Worm (Caenorhabditis elegans) whole organism, early embryonic: ENCODE results near the gene ttr-3.

Experiments used
- B0310.2 ChIP-seq: sonication (generic microtip); optimal IDR thresholded peaks from 2 replicates; lab custom pipeline; 2016; ENCODE audit warnings: mild to moderate bottlenecking, missing genetic modification characterization, missing compliant biosample characterization
- F13C5.2 ChIP-seq: sonication (generic microtip); optimal IDR thresholded peaks from 2 replicates; lab custom pipeline; 2017; ENCODE audit warnings: mild to moderate bottlenecking, missing genetic modification characterization, inconsistent platforms, missing compliant biosample characterization
- aly-1 ChIP-seq: sonication (generic microtip); optimal IDR thresholded peaks from 2 replicates; lab custom pipeline; 2016; ENCODE audit warnings: missing genetic modification characterization, missing compliant biosample characterization
- ama-1 ChIP-seq: fragments of 150-350 bp; optimal IDR thresholded peaks from 2 replicates; lab custom pipeline; 2014
- ceh-13 ChIP-seq: fragments of 200-800 bp; sonication (Bioruptor generic); optimal IDR thresholded peaks from 2 replicates; lab custom pipeline; 2018; ENCODE audit warnings: mild to moderate bottlenecking, missing genetic modification characterization, missing compliant biosample characterization
- ceh-36 ChIP-seq: sonication (generic microtip); optimal IDR thresholded peaks from 2 replicates; lab custom pipeline; 2016; ENCODE audit warnings: missing genetic modification characterization, inconsistent platforms, missing compliant biosample characterization
- ets-7 ChIP-seq: sonication (generic microtip); optimal IDR thresholded peaks from 2 replicates; lab custom pipeline; 2016; ENCODE audit warnings: missing genotype, missing genetic modification characterization, missing compliant biosample characterization
- flt-1 ChIP-seq: fragments of 200-800 bp; sonication (Bioruptor generic); IDR thresholded peaks from 2 replicates; pipeline ENCODE4 v1.3.6; 2022; ENCODE audit warnings: missing genetic modification characterization, missing compliant biosample characterization
- hmbx-1 ChIP-seq: sonication (generic microtip); optimal IDR thresholded peaks from 2 replicates; lab custom pipeline; 2016; ENCODE audit warnings: mild to moderate bottlenecking, missing genetic modification characterization, missing compliant biosample characterization
- hmg-4 ChIP-seq: fragments of 200-800 bp; sonication (Bioruptor generic); optimal IDR thresholded peaks from 2 replicates; lab custom pipeline; 2018; ENCODE audit warnings: mild to moderate bottlenecking, missing genetic modification characterization, missing compliant biosample characterization
- hnd-1 ChIP-seq: sonication (generic microtip); optimal IDR thresholded peaks from 2 replicates; lab custom pipeline; 2016; ENCODE audit warnings: missing genetic modification characterization, missing compliant biosample characterization
- pes-1 ChIP-seq: fragments of 200-800 bp; sonication (Bioruptor generic); IDR thresholded peaks from 2 replicates; pipeline ENCODE4 v1.3.6; 2022; ENCODE audit warnings: missing genetic modification reagents, missing genetic modification characterization, missing compliant biosample characterization
- scrt-1 ChIP-seq: fragments of 200-800 bp; sonication (Bioruptor generic); IDR thresholded peaks from 2 replicates; pipeline ENCODE4 v1.3.6; 2022; ENCODE audit warnings: missing genetic modification characterization, missing compliant biosample characterization
- sea-1 ChIP-seq: fragments of 200-800 bp; sonication (Bioruptor generic); conservative IDR thresholded peaks from 2 replicates; pipeline ENCODE4 v1.3.6; 2022; ENCODE audit warnings: missing genetic modification characterization, missing compliant biosample characterization
- tbx-11 ChIP-seq: fragments of 200-800 bp; sonication (Bioruptor generic); IDR thresholded peaks from 2 replicates; pipeline ENCODE4 v1.3.6; 2022; ENCODE audit warnings: missing genetic modification characterization, missing compliant biosample characterization
- tbx-37 ChIP-seq: fragments of 200-800 bp; sonication (Bioruptor generic); conservative IDR thresholded peaks from 2 replicates; pipeline ENCODE4 v1.3.6; 2022; ENCODE audit warnings: missing genetic modification reagents, missing genetic modification characterization, missing compliant biosample characterization
- tra-4 ChIP-seq: sonication (generic microtip); optimal IDR thresholded peaks from 2 replicates; lab custom pipeline; 2017; ENCODE audit warnings: missing genetic modification characterization, missing compliant biosample characterization

ttr-3 gene

DNA sequence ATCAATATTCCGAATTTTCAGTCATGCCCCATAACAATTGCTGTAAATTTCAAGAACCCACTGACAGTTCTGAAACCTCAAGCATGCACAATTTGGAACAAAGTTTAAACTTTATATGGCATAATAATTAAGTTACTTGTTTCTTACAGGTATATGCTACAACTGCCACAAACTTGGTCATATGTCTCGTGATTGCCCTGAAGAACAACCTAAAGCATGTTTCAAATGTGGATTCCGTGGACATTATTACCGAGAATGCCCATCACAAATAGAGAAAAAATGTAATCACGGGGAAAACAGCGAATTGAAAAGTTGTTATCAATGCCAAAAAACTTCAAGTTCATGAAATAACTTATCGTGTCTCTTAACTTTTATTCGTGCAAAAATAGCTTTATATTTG is 13.6 kb downstream of the ttr-3 start:
- no peak for TF ChIP-seq flt-1 (GFP tag; lab: Robert Waterston, UW)
- TF ChIP-seq ceh-36 (tag; lab: Kevin White, UChicago), result no peak
- no peak for TF ChIP-seq tra-4 (tag; lab: Kevin White, UChicago)
- TF ChIP-seq F13C5.2 (tag; lab: Kevin White, UChicago), result no peak
- no peak for TF ChIP-seq ets-7 (tag; lab: Kevin White, UChicago)
- no peak for TF ChIP-seq B0310.2 (tag; lab: Kevin White, UChicago)
- no peak for TF ChIP-seq hmg-4 (GFP tag; lab: Kevin White, UChicago)
- TF ChIP-seq pes-1 (GFP tag; lab: Robert Waterston, UW), result no peak
- TF ChIP-seq ama-1 (lab: Kevin White, UChicago), result no peak
- TF ChIP-seq sea-1 (GFP tag; lab: Robert Waterston, UW), result no peak
- no peak for TF ChIP-seq scrt-1 (GFP tag; lab: Robert Waterston, UW)
- no peak for TF ChIP-seq tbx-37 (GFP tag; lab: Robert Waterston, UW)

- TF ChIP-seq scrt-1 (GFP tag; lab: Robert Waterston, UW) (no peak), hmg-4 (GFP tag; lab: Kevin White, UChicago) (no peak), ceh-13 (GFP tag; lab: Kevin White, UChicago) (no peak)
These were observed 14.0 kb downstream of the ttr-3 start for ce11 chrIII:9912501-9912900.

DNA sequence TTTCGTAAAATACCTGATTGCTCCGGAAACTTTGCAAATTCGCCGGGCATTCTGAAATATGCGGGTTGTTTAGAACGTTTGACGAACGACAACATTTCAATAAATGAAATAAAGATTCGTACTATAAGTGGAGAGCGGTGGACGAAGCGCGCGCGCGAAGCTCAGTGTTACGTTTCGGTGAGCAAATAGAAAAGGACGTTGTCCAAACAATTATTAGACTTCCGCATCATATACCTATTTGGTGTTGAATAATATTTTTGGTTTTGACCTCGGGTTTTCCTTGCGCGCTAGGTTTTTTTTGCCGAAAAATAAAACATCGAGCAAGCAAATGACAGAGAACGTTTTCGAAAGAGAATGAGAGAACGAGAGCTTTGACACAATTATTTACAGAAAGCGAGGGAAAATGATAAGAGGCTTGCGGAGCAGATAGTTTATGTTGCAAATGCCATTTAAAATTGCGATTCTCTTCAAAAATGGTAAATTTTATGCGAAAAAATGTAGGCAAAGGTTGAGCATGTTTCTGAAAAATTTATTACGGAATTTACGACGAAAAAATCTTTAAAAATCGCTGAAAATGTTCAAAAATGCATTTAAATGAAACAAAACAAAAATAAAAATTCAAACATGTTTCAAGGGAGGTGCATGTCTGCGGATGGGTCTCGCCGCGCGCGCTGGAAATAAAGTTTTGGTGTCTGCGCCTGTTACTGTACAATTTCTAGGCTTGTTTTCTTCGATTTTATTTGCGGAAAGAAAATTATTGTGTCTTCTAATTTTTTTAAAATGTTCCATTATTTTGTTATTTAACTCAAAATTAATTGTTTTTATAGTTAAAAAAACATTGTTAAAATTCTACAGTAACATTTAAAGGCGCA is 15.7 kb downstream of the ttr-3 start, which contains the start of the genes cyld-1 and F40F12.9:
TSS of gene cyld-1 (minus strand) at position 51 of the 872 bp plus-strand sequence.
TSS of gene F40F12.9 (plus strand) at position 721 of the 872 bp plus-strand sequence.
- TF ChIP-seq pes-1 (GFP tag; lab: Robert Waterston, UW) (no peak), tbx-37 (GFP tag; lab: Robert Waterston, UW) (no peak), ama-1 (lab: Kevin White, UChicago) (no peak), sea-1 (GFP tag; lab: Robert Waterston, UW) (no peak), hmg-4 (GFP tag; lab: Kevin White, UChicago) (no peak), ets-7 (tag; lab: Kevin White, UChicago) (no peak), ceh-36 (tag; lab: Kevin White, UChicago) (no peak), ceh-13 (GFP tag; lab: Kevin White, UChicago) (no peak), scrt-1 (GFP tag; lab: Robert Waterston, UW) (no peak), hmbx-1 (no peak), B0310.2 (tag; lab: Kevin White, UChicago) (no peak)

DNA sequence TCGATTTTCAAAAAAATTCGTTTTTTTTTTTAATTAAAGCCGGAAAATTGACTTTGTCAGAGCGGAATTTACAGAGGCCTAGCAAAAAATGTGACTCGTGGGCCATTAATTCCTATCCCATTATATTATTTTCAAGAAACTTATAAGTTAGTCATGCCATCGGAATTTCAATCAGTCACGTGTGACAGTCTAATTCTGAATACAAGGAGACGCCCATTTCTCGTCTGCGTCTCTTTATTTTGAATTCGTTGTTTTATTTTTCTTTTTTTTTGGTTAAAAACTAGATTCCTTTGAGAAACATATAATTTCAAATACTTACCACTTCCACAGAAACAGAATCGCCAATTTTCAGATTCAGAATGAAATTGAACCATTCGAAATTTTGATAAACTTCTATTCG is 17.8 kb downstream of the ttr-3 start:
- no peak for TF ChIP-seq flt-1 (GFP tag; lab: Robert Waterston, UW)
- TF ChIP-seq F13C5.2 (tag; lab: Kevin White, UChicago), result no peak
- TF ChIP-seq hmg-4 (GFP tag; lab: Kevin White, UChicago), result no peak
- no peak for TF ChIP-seq ceh-36 (tag; lab: Kevin White, UChicago)
- TF ChIP-seq tbx-11 (GFP tag; lab: Robert Waterston, UW), result no peak
- no peak for TF ChIP-seq tbx-37 (GFP tag; lab: Robert Waterston, UW)
- no peak for TF ChIP-seq tra-4 (tag; lab: Kevin White, UChicago)
- no peak for TF ChIP-seq ets-7 (tag; lab: Kevin White, UChicago)
- no peak for TF ChIP-seq scrt-1 (GFP tag; lab: Robert Waterston, UW)
- no peak for TF ChIP-seq sea-1 (GFP tag; lab: Robert Waterston, UW)
- TF ChIP-seq pes-1 (GFP tag; lab: Robert Waterston, UW), result no peak
- no peak for TF ChIP-seq hmbx-1
- no peak for TF ChIP-seq hnd-1 (tag; lab: Kevin White, UChicago)
- no peak for TF ChIP-seq aly-1 (tag; lab: Kevin White, UChicago)
- no peak for TF ChIP-seq ama-1 (lab: Kevin White, UChicago)
- no peak for TF ChIP-seq ceh-13 (GFP tag; lab: Kevin White, UChicago)
- TF ChIP-seq B0310.2 (tag; lab: Kevin White, UChicago), result no peak

DNA sequence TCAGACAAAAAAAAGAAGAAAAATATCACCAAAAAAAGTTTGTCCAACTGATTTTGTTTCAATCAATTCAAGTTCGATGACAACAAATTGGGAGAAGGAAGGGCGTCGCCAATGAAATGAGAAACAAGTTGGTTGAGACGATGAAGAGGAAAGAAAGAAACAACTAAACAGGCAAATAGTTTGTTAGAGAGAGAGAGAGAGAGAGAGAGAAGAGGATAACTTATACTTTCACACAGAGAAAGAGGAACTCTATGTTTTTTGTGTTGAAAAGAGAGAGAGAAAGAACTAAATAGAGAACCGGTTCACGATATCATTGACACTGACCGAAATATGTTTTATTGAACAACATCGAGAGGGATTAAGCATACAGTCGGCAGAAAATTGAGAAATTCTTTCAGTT is 19.0 kb downstream of the ttr-3 start:
- no peak for TF ChIP-seq tbx-37 (GFP tag; lab: Robert Waterston, UW)
- TF ChIP-seq ama-1 (lab: Kevin White, UChicago), result no peak
- no peak for TF ChIP-seq aly-1 (tag; lab: Kevin White, UChicago)

- no peak for TF ChIP-seq tbx-37 (GFP tag; lab: Robert Waterston, UW)
- no peak for TF ChIP-seq hmbx-1
- TF ChIP-seq tra-4 (tag; lab: Kevin White, UChicago), result no peak
- TF ChIP-seq B0310.2 (tag; lab: Kevin White, UChicago), result no peak
- TF ChIP-seq aly-1 (tag; lab: Kevin White, UChicago), result no peak
- no peak for TF ChIP-seq sea-1 (GFP tag; lab: Robert Waterston, UW)
- no peak for TF ChIP-seq ama-1 (lab: Kevin White, UChicago)
- TF ChIP-seq pes-1 (GFP tag; lab: Robert Waterston, UW), result no peak
- TF ChIP-seq hmg-4 (GFP tag; lab: Kevin White, UChicago), result no peak
These were observed 21.2 kb downstream of the ttr-3 start for ce11 chrIII:9905307-9905706.

DNA sequence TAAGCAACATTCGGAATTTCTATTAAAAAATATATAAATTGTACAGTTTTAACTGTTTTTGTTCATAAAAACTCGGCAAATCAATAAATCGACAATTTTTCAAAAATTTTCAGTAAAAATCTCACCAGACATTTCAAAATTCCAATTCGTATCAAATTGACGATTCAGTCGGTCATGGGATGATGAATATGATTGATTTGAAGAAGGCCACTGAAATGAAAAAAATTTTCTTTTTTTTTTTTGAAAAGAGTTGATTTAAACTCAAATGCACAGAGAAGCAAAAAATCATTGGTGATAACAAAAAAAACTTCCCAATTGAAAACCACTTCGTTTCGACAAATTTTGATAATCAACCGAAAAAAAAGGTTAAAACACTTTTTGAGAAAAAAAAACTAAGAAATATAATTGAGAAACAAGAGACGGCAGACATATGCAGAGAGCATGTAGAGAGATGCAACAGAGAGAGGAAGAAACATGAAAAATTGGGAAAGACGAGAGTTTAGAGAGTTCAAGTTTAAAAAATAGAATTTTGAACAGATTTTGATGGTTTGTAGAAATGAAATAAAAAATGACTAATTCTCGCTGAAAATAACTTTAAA is 22.8 kb downstream of the ttr-3 start:
- TF ChIP-seq pes-1 (GFP tag; lab: Robert Waterston, UW), result no peak
- no peak for TF ChIP-seq hmg-4 (GFP tag; lab: Kevin White, UChicago)
- TF ChIP-seq tra-4 (tag; lab: Kevin White, UChicago), result no peak
- TF ChIP-seq ceh-36 (tag; lab: Kevin White, UChicago), result no peak
- no peak for TF ChIP-seq ama-1 (lab: Kevin White, UChicago)
- TF ChIP-seq tbx-11 (GFP tag; lab: Robert Waterston, UW), result no peak
- no peak for TF ChIP-seq tbx-37 (GFP tag; lab: Robert Waterston, UW)
- no peak for TF ChIP-seq sea-1 (GFP tag; lab: Robert Waterston, UW)
- TF ChIP-seq B0310.2 (tag; lab: Kevin White, UChicago), result no peak
- no peak for TF ChIP-seq hnd-1 (tag; lab: Kevin White, UChicago)
- no peak for TF ChIP-seq scrt-1 (GFP tag; lab: Robert Waterston, UW)
- no peak for TF ChIP-seq ceh-13 (GFP tag; lab: Kevin White, UChicago)
- TF ChIP-seq flt-1 (GFP tag; lab: Robert Waterston, UW), result no peak
- TF ChIP-seq F13C5.2 (tag; lab: Kevin White, UChicago), result no peak
- TF ChIP-seq aly-1 (tag; lab: Kevin White, UChicago), result no peak
